Fruit fly (Drosophila melanogaster) whole organism, prepupa: ENCODE results near the gene scramb2.

ENCODE experiments used
- CG10631 ChIP-seq: fragments of 200-800 bp; sonication (Bioruptor generic); optimal IDR thresholded peaks from 2 replicates; lab custom pipeline; 2016; ENCODE audit warnings: missing biosample characterization, missing genetic modification characterization
- CG11294 ChIP-seq: fragments of 200-800 bp; sonication (Bioruptor generic); IDR thresholded peaks from 2 replicates; pipeline ENCODE4 v1.3.6; 2022; ENCODE audit warnings: missing biosample characterization, missing genetic modification characterization
- Eip93F ChIP-seq: fragments of 200-800 bp; sonication (Bioruptor generic); optimal IDR thresholded peaks from 2 replicates; lab custom pipeline; 2016; ENCODE audit warnings: missing biosample characterization, mild to moderate bottlenecking, missing genetic modification characterization
- dac ChIP-seq: fragments of 200-800 bp; sonication (Bioruptor generic); optimal IDR thresholded peaks from 2 replicates; lab custom pipeline; 2017; ENCODE audit warnings: missing biosample characterization, mild to moderate bottlenecking, missing genetic modification characterization

DNA sequence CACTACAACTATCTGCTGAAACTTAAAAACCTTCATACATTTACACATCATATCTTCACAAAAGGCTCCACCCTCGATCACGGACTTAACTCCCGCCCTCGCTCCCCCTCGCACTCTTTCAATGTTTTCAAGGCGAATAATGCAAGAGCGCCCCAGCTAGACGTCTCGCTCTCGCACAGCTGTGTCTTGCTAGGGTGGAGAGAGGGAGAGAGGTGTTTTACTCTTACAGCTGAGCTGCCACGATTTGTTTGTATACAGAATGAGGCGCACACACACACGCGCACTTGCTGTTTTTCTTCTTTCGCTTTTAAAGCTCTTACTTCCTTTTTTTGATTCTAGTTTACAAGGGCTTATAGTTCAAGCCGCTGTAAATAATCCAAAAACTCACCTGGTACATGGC is 23.2 kb upstream of the scramb2 start:
- TF ChIP-seq CG11294 (GFP tag; lab: Robert Waterston, UW) (no peak), CG10631 (GFP tag; lab: Kevin White, UChicago) (no peak), Eip93F (GFP tag; lab: Kevin White, UChicago) (no peak), dac (GFP tag; lab: Kevin White, UChicago) (no peak)
